Worm (Caenorhabditis elegans) whole organism, L4 larva: Measurements from ENCODE around the gene sra-32.

Source experiments
- F10B5.3 ChIP-seq: sonication (generic microtip); optimal IDR thresholded peaks from 2 replicates; lab custom pipeline; 2016; ENCODE audit warnings: mild to moderate bottlenecking, missing genetic modification characterization, missing compliant biosample characterization
- F37D6.2 ChIP-seq: sonication (generic microtip); optimal IDR thresholded peaks from 2 replicates; lab custom pipeline; 2016; ENCODE audit warnings: mild to moderate bottlenecking, missing genetic modification characterization, missing compliant biosample characterization
- aha-1 ChIP-seq: fragments of 150-350 bp; peaks from one replicate; lab custom pipeline; 2014; ENCODE audit warnings: missing biosample characterization, missing genetic modification characterization
- ama-1 ChIP-seq: fragments of 150-350 bp; optimal IDR thresholded peaks from 2 replicates; lab custom pipeline; 2014; ENCODE audit warnings: inconsistent platforms, mixed read lengths
- arid-1 ChIP-seq: fragments of 200-800 bp; sonication (Bioruptor generic); conservative IDR thresholded peaks from 2 replicates; pipeline ENCODE4 v1.3.6; 2022; ENCODE audit warnings: missing genetic modification reagents, missing genetic modification characterization, missing compliant biosample characterization
- ceh-20 ChIP-seq: fragments of 200-800 bp; sonication (Bioruptor generic); IDR thresholded peaks from 2 replicates; pipeline ENCODE4 v1.3.6; 2022; ENCODE audit warnings: missing genetic modification reagents, missing genetic modification characterization, missing compliant biosample characterization
- ceh-32 ChIP-seq: sonication (generic microtip); optimal IDR thresholded peaks from 2 replicates; lab custom pipeline; 2016; ENCODE audit warnings: mild to moderate bottlenecking, missing genetic modification characterization, missing compliant biosample characterization; ENCODE audit not compliant: poor library complexity
- ctbp-1 ChIP-seq: fragments of 200-800 bp; sonication (Bioruptor generic); IDR thresholded peaks from 2 replicates; pipeline ENCODE4 v1.3.6; 2022; ENCODE audit warnings: missing genetic modification reagents, missing genetic modification characterization, missing compliant biosample characterization
- daf-8 ChIP-seq: fragments of 200-800 bp; sonication (Bioruptor generic); IDR thresholded peaks from 2 replicates; pipeline ENCODE4 v1.3.6; 2022; ENCODE audit warnings: missing genetic modification characterization, missing compliant biosample characterization
- dmd-9 ChIP-seq: fragments of 200-800 bp; sonication (Bioruptor generic); IDR thresholded peaks from 2 replicates; pipeline ENCODE4 v1.3.6; 2022; ENCODE audit warnings: missing genetic modification reagents, missing genetic modification characterization, missing compliant biosample characterization
- duxl-1 ChIP-seq: sonication (generic microtip); optimal IDR thresholded peaks from 2 replicates; lab custom pipeline; 2016; ENCODE audit warnings: mild to moderate bottlenecking, missing genetic modification characterization, moderate library complexity, missing compliant biosample characterization; ENCODE audit not compliant: poor library complexity
- egl-27 ChIP-seq: sonication (generic microtip); optimal IDR thresholded peaks from 3 replicates; lab custom pipeline; 2017; ENCODE audit warnings: missing biosample characterization, missing genetic modification reagents, missing genetic modification characterization
- egl-43 ChIP-seq: fragments of 200-800 bp; sonication (Bioruptor generic); IDR thresholded peaks from 2 replicates; pipeline ENCODE4 v1.3.6; 2022; ENCODE audit warnings: missing genetic modification reagents, missing genetic modification characterization, missing compliant biosample characterization
- fkh-10 ChIP-seq: fragments of 150-350 bp; optimal IDR thresholded peaks from 2 replicates; lab custom pipeline; 2014; ENCODE audit warnings: missing biosample characterization, missing genetic modification reagents, missing genetic modification characterization
- hif-1 ChIP-seq, 2 experiments: sonication (generic microtip); optimal IDR thresholded peaks; 2 replicates each; lab custom pipeline; 2016 to 2017; ENCODE audit warnings: missing compliant biosample characterization in 2 of 2, missing genetic modification characterization in 2 of 2, missing genetic modification reagents in 2 of 2, missing genotype in 2 of 2, mild to moderate bottlenecking in 1 of 2
- hlh-11 ChIP-seq: fragments of 200-800 bp; sonication (Bioruptor generic); optimal IDR thresholded peaks from 2 replicates; lab custom pipeline; 2018; ENCODE audit warnings: mild to moderate bottlenecking, missing genetic modification characterization, missing compliant biosample characterization
- hmg-1.1 ChIP-seq: fragments of 200-800 bp; sonication (Bioruptor generic); IDR thresholded peaks from 2 replicates; pipeline ENCODE4 v1.3.6; 2022; ENCODE audit warnings: missing genetic modification reagents, missing genetic modification characterization, missing compliant biosample characterization
- lim-7 ChIP-seq: fragments of 200-800 bp; sonication (Bioruptor generic); IDR thresholded peaks from 2 replicates; pipeline ENCODE4 v1.3.6; 2022; ENCODE audit warnings: missing genetic modification characterization, missing compliant biosample characterization
- lin-15B ChIP-seq: fragments of 150-350 bp; sonication (generic microtip); optimal IDR thresholded peaks from 3 replicates; lab custom pipeline; 2014; ENCODE audit warnings: missing biosample characterization, missing genetic modification characterization
- lin-39 ChIP-seq: fragments of 150-350 bp; optimal IDR thresholded peaks from 2 replicates; lab custom pipeline; 2014; ENCODE audit warnings: missing biosample characterization, missing genetic modification reagents, missing genetic modification characterization
- madf-5 ChIP-seq, 2 experiments: fragments of 200-800 bp; sonication (Bioruptor generic); IDR thresholded peaks; 2 replicates each; pipeline ENCODE4 v1.3.6; 2022; ENCODE audit warnings: missing compliant biosample characterization in 2 of 2, missing genetic modification characterization in 2 of 2
- mdl-1 ChIP-seq, 2 experiments: fragments of 150-350 bp in 1 of 2; sonication (generic microtip) in 1 of 2; optimal IDR thresholded peaks; 2 replicates each; lab custom pipeline; 2014 to 2017; ENCODE audit warnings: missing biosample characterization in 2 of 2, missing genetic modification characterization in 2 of 2
- mdt-29 ChIP-seq: fragments of 200-800 bp; sonication (Bioruptor generic); IDR thresholded peaks from 2 replicates; pipeline ENCODE4 v1.3.6; 2022; ENCODE audit warnings: missing genetic modification reagents, missing genetic modification characterization, missing compliant biosample characterization
- nhr-10 ChIP-seq: fragments of 150-350 bp; optimal IDR thresholded peaks from 2 replicates; lab custom pipeline; 2014; ENCODE audit warnings: missing biosample characterization, missing genetic modification characterization
- nhr-102 ChIP-seq: sonication (generic microtip); optimal IDR thresholded peaks from 2 replicates; lab custom pipeline; 2016; ENCODE audit warnings: mild to moderate bottlenecking, missing genetic modification characterization, moderate library complexity, missing compliant biosample characterization
- nhr-28 ChIP-seq: fragments of 150-350 bp; optimal IDR thresholded peaks from 2 replicates; lab custom pipeline; 2014; ENCODE audit warnings: missing biosample characterization, missing genetic modification characterization
- nhr-48 ChIP-seq: sonication (generic microtip); optimal IDR thresholded peaks from 2 replicates; lab custom pipeline; 2016; ENCODE audit warnings: mild to moderate bottlenecking, missing genetic modification characterization, missing compliant biosample characterization
- nhr-76 ChIP-seq: fragments of 150-350 bp; optimal IDR thresholded peaks from 2 replicates; lab custom pipeline; 2014; ENCODE audit warnings: missing biosample characterization, missing genetic modification characterization
- saeg-2 ChIP-seq: fragments of 200-800 bp; sonication (Bioruptor generic); IDR thresholded peaks from 2 replicates; pipeline ENCODE4 v1.3.6; 2022; ENCODE audit warnings: missing genetic modification reagents, missing genetic modification characterization, missing compliant biosample characterization
- set-16 ChIP-seq: fragments of 200-800 bp; sonication (Bioruptor generic); IDR thresholded peaks from 2 replicates; pipeline ENCODE4 v1.3.6; 2022; ENCODE audit warnings: missing genetic modification reagents, missing genetic modification characterization, missing compliant biosample characterization
- spr-3 ChIP-seq: fragments of 200-800 bp; sonication (Bioruptor generic); optimal IDR thresholded peaks from 2 replicates; lab custom pipeline; 2018; ENCODE audit warnings: mild to moderate bottlenecking, missing genetic modification characterization, missing compliant biosample characterization
- tag-97 ChIP-seq: fragments of 200-800 bp; sonication (Bioruptor generic); IDR thresholded peaks from 2 replicates; pipeline ENCODE4 v1.3.6; 2022; ENCODE audit warnings: missing genetic modification characterization, missing compliant biosample characterization
- tra-1 ChIP-seq: fragments of 200-800 bp; sonication (Bioruptor generic); IDR thresholded peaks from 2 replicates; pipeline ENCODE4 v1.3.6; 2022; ENCODE audit warnings: missing genetic modification reagents, missing genetic modification characterization, missing compliant biosample characterization
- unc-39 ChIP-seq: sonication (generic microtip); optimal IDR thresholded peaks from 2 replicates; lab custom pipeline; 2017; ENCODE audit warnings: missing biosample characterization, missing genetic modification characterization
- unc-62 ChIP-seq, 3 experiments: fragments of 150-350 bp in 1 of 3; sonication (generic microtip); optimal IDR thresholded peaks in 2 of 3; peaks in 1 of 3; 1 replicate in 1 of 3; 2 replicates in 2 of 3; lab custom pipeline; 2014 to 2017; ENCODE audit warnings: missing biosample characterization in 3 of 3, missing genetic modification characterization in 3 of 3, missing genetic modification reagents in 3 of 3, missing genotype in 1 of 3

sra-32 gene

DNA sequence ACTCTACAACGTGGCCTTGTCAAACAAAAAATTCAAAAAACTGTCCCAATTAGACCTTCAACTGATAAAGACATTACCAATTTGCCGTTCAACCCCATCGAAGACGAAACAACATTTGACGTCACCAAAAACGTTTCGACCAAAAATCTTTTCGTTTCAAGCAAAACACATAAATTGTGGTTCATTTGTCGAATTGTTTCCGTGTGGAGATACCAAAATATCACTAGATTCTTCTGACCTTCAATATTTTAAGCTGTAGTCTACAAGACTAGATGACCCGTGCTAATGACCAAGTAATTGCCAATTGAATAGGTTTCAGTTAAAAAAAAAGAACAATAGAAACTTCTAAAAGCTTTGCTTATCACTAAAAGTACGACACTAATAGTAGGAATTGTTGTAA, 16.6 kb upstream of the sra-32 start:
- TF ChIP-seq unc-62 (GFP tag; optimal IDR thresholded peaks at IDR 0.05 in 1 of 2; lab: Kevin White, UChicago) (peak in 1 of 2 experiments; percentile 30), unc-62 (tag; optimal IDR thresholded peaks at IDR 0.05; lab: Kevin White, UChicago) (no peak), nhr-28 (tag; lab: Kevin White, UChicago) (peak; percentile 7), mdl-1 (tag; optimal IDR thresholded peaks at IDR 0.05; lab: Kevin White, UChicago) (no peak), lim-7 (GFP tag; lab: Robert Waterston, UW) (no peak)
- TF ChIP-seq, all 104 proteins: peak for 2

DNA sequence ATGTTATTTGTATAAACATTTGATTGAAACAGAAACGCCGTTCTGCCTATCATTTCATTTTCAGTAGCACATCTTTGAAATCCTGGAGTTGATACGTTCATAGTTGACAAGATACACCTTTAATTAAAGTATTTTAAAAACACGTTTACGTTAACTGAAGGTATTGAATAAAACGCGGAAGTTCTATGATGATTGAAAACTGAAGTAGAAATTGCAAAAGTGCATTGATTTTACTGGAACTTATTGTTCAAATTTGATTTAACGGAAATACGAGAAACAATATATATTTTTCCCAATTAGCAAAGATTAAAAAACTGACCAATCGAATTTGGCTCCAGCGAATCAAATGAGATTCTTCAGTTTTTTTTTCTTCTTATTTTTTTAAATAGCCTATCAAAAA, 11.8 kb upstream of the sra-32 start, which contains the start of gene sra-34:
sra-34 (minus strand) TSS at position 101 of the 400 bp plus-strand sequence.
- TF ChIP-seq aha-1 (tag; lab: Kevin White, UChicago) (peak; percentile 54), F10B5.3 (tag; lab: Kevin White, UChicago) (no peak)

DNA sequence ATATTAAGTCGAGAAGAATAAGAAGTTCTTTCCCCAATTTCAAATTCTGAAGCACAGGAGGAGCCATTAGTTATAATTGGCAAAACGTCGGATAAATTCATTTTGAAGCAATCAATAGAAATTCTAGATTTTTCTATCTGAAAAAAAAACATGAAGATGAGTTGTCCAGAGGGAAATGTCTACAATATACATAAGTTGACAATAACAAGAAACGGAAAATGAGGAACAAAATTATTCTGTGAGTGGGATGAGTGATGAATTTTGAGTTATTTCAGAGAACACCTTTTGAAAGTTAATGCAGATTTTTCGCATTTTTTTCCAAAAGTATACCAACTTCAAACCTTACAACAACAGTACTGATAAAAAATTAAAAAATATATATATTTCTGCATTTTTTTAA, 8.9 kb upstream of the sra-32 start, which contains the start of gene sra-36:
sra-36 (minus strand) TSS at position 101 of the 400 bp plus-strand sequence.
- TF ChIP-seq egl-43 (GFP tag; lab: Robert Waterston, UW) (no peak), lin-15B (no peak), egl-27 (no peak), nhr-76 (tag; lab: Kevin White, UChicago) (no peak), nhr-10 (tag; lab: Kevin White, UChicago) (no peak), duxl-1 (no peak), unc-39 (tag; lab: Kevin White, UChicago) (no peak), madf-5 (GFP tag; IDR thresholded peaks at IDR 0.05; lab: Robert Waterston, UW) (no peak), arid-1 (GFP tag; lab: Robert Waterston, UW) (no peak), set-16 (GFP tag; lab: Robert Waterston, UW) (no peak), ceh-20 (GFP tag; lab: Robert Waterston, UW) (no peak), ceh-32 (no peak), spr-3 (GFP tag; lab: Kevin White, UChicago) (no peak), hlh-11 (tag; lab: Kevin White, UChicago) (no peak), mdt-29 (GFP tag; lab: Robert Waterston, UW) (no peak)
- TF ChIP-seq, all 104 proteins: peak for 0

DNA sequence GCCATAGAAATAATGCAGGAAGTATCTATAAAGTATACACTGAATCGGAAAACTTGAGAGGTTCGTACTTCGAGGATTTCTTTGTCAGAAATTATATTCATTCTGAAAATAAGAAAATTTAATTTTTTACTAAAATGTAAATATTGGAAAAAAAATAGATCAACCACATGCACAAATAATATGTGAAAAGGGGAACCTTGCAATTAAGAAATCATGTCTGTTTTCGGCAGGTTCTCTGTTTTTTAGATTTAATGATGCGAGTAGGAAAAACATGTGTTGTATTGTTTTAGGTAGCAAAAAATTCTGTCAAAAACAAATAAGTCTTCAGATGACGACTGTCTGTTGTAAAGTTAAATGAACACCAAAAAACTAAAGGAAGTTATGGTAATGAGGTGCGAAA, 5.4 kb upstream of the sra-32 start, which contains the start of gene sra-33:
sra-33 (minus strand) TSS at position 101 of the 400 bp plus-strand sequence.
- no peak for TF ChIP-seq ctbp-1 (GFP tag; lab: Robert Waterston, UW)
- no peak for TF ChIP-seq tra-1
- TF ChIP-seq nhr-48, result no peak
- TF ChIP-seq tag-97, result no peak
- no peak for TF ChIP-seq lin-39
- no peak for TF ChIP-seq hif-1 (tag; optimal IDR thresholded peaks at IDR 0.05; lab: Kevin White, UChicago)
- no peak for TF ChIP-seq dmd-9 (GFP tag; lab: Robert Waterston, UW)
- TF ChIP-seq ama-1, result no peak
- no peak for TF ChIP-seq daf-8 (GFP tag; lab: Robert Waterston, UW)
- TF ChIP-seq madf-5 (GFP tag; IDR thresholded peaks at IDR 0.05; lab: Robert Waterston, UW), result no peak
- no peak for TF ChIP-seq saeg-2 (GFP tag; lab: Robert Waterston, UW)
- TF ChIP-seq lim-7 (GFP tag; lab: Robert Waterston, UW), result no peak
- TF ChIP-seq nhr-102 (tag; lab: Kevin White, UChicago), result no peak
- TF ChIP-seq fkh-10 (GFP tag; lab: Kevin White, UChicago), result no peak
- TF ChIP-seq F37D6.2, result no peak
- TF ChIP-seq hmg-1.1 (GFP tag; lab: Robert Waterston, UW), result no peak
